In genomic region chr3L:15958612-15959315, dm6 we compare ENCODE assay signal across 4 fruit fly cellular contexts.
A peak's percentile ranks its signal among the peaks of the same experiment; 100 is the strongest.
TF ChIP-seq lines count a peak whose summit lies in the region.

CG17032 (plus strand) TSS chr3L:15958843.

- no peak for TF ChIP-seq CTCF in whole organism, embryonic (GFP tag; optimal IDR thresholded peaks at IDR 0.05; lab: Kevin White, UChicago)

TF ChIP-seq in whole organism, embryonic, 481 proteins besides CTCF, POLR2A, EP300 and RAD21 (continues in another document):
- TF ChIP-seq B-H1 (GFP tag; IDR thresholded peaks at IDR 0.05; lab: Robert Waterston, UW), result no peak
- no peak for TF ChIP-seq CG18262 (tag; optimal IDR thresholded peaks at IDR 0.05; lab: Kevin White, UChicago)
- TF ChIP-seq gcm2 (GFP tag; optimal IDR thresholded peaks at IDR 0.05; lab: Kevin White, UChicago), result no peak
- TF ChIP-seq exex (tag; optimal IDR thresholded peaks at IDR 0.05; lab: Kevin White, UChicago), result no peak
- TF ChIP-seq emc (GFP tag; optimal IDR thresholded peaks at IDR 0.05; lab: Kevin White, UChicago), result no peak
- TF ChIP-seq CG6854 (GFP tag; optimal IDR thresholded peaks at IDR 0.05; lab: Kevin White, UChicago), result no peak
- TF ChIP-seq cato (GFP tag; optimal IDR thresholded peaks at IDR 0.05; lab: Kevin White, UChicago; ENCODE audit: borderline replicate concordance), result no peak
- no peak for TF ChIP-seq Jarid2 (GFP tag; optimal IDR thresholded peaks at IDR 0.05; lab: Kevin White, UChicago)
- TF ChIP-seq bcd (GFP tag; optimal IDR thresholded peaks at IDR 0.05; lab: Kevin White, UChicago), result no peak
- TF ChIP-seq h (optimal IDR thresholded peaks at IDR 0.05; lab: Kevin White, UChicago), result no peak
- TF ChIP-seq nom (GFP tag; optimal IDR thresholded peaks at IDR 0.05; lab: Kevin White, UChicago), result peak; percentile 39
- TF ChIP-seq CG12769 (tag; optimal IDR thresholded peaks at IDR 0.05; lab: Kevin White, UChicago), result peak; percentile 96
- no peak for TF ChIP-seq pnt (GFP tag; optimal IDR thresholded peaks at IDR 0.05; lab: Kevin White, UChicago)
- peak; percentile 53 for TF ChIP-seq pros (GFP tag; optimal IDR thresholded peaks at IDR 0.05; lab: Kevin White, UChicago)
- TF ChIP-seq CG15514 (GFP tag; optimal IDR thresholded peaks at IDR 0.05; lab: Kevin White, UChicago), result peak; percentile 26
- peak; percentile 74 for TF ChIP-seq CG15601 (tag; optimal IDR thresholded peaks at IDR 0.05; lab: Kevin White, UChicago)
- TF ChIP-seq CG33213 (GFP tag; optimal IDR thresholded peaks at IDR 0.05; lab: Kevin White, UChicago), result no peak
- TF ChIP-seq CG6791 (GFP tag; IDR thresholded peaks at IDR 0.05; lab: Robert Waterston, UW; ENCODE audit: partially characterized antibody), result peak; percentile 24; the same call in 1 of the 3 replicates
- TF ChIP-seq CG13775 (GFP tag; optimal IDR thresholded peaks at IDR 0.05; lab: Kevin White, UChicago), result no peak
- no peak for TF ChIP-seq CG11247 (GFP tag; IDR thresholded peaks at IDR 0.05; lab: Robert Waterston, UW)
- TF ChIP-seq CG14965 (GFP tag; optimal IDR thresholded peaks at IDR 0.05; lab: Kevin White, UChicago; ENCODE audit: borderline replicate concordance), result no peak
- TF ChIP-seq sug (tag; optimal IDR thresholded peaks at IDR 0.05; lab: Kevin White, UChicago), result peak; percentile 95
- no peak for TF ChIP-seq pfk (GFP tag; optimal IDR thresholded peaks at IDR 0.05; lab: Kevin White, UChicago)

TF ChIP-seq in whole organism, prepupa, 60 proteins besides CTCF, POLR2A, EP300 and RAD21:
- TF ChIP-seq Sox102F (GFP tag; optimal IDR thresholded peaks at IDR 0.05; lab: Kevin White, UChicago) (peak; percentile 18), CG3032 (tag; optimal IDR thresholded peaks at IDR 0.05; lab: Kevin White, UChicago) (no peak), dsx (GFP tag; optimal IDR thresholded peaks at IDR 0.05; lab: Kevin White, UChicago; ENCODE audit: poor library complexity, severe bottlenecking) (peak; percentile 94), CG6854 (GFP tag; optimal IDR thresholded peaks at IDR 0.05; lab: Kevin White, UChicago) (peak; percentile 68), CG1621 (tag; optimal IDR thresholded peaks at IDR 0.05; lab: Kevin White, UChicago) (peak; percentile 81), Hr39 (GFP tag; optimal IDR thresholded peaks at IDR 0.05; lab: Kevin White, UChicago) (no peak), eg (GFP tag; IDR thresholded peaks at IDR 0.05; lab: Robert Waterston, UW) (0 out of 3 replicates have a peak, but pooled peaks have one; percentile 16), Lpt (GFP tag; optimal IDR thresholded peaks at IDR 0.05; lab: Kevin White, UChicago) (peak; percentile 35), Blimp-1 (GFP tag; optimal IDR thresholded peaks at IDR 0.05; lab: Kevin White, UChicago) (peak; percentile 99), net (GFP tag; optimal IDR thresholded peaks at IDR 0.05; lab: Kevin White, UChicago) (peak; percentile 29), CG9139 (GFP tag; optimal IDR thresholded peaks at IDR 0.05; lab: Kevin White, UChicago) (no peak), ss (GFP tag; optimal IDR thresholded peaks at IDR 0.05; lab: Kevin White, UChicago) (peak in 1 of 2 experiments; percentile 49), Eip78C (GFP tag; lab: Kevin White, UChicago) (peak; percentile 83)
TF ChIP-seq in whole organism, prepupa: peak in this region for 10.

TF ChIP-seq in whole organism, pupa, 21 proteins besides CTCF, POLR2A, EP300 and RAD21:
- TF ChIP-seq CG34367 (tag; optimal IDR thresholded peaks at IDR 0.05; lab: Kevin White, UChicago), result peak; percentile 37
- TF ChIP-seq EcR (GFP tag; optimal IDR thresholded peaks at IDR 0.05; lab: Kevin White, UChicago), result peak; percentile 83
- no peak for TF ChIP-seq CG8159 (tag; optimal IDR thresholded peaks at IDR 0.05; lab: Kevin White, UChicago)
- peak; percentile 64 for TF ChIP-seq CG12605 (GFP tag; IDR thresholded peaks at IDR 0.05; lab: Robert Waterston, UW)
- TF ChIP-seq CG32121 (GFP tag; IDR thresholded peaks at IDR 0.05; lab: Robert Waterston, UW), result no peak
- no peak for TF ChIP-seq D1 (tag; optimal IDR thresholded peaks at IDR 0.05; lab: Kevin White, UChicago)
- no peak for TF ChIP-seq Pif1A (GFP tag; optimal IDR thresholded peaks at IDR 0.05; lab: Kevin White, UChicago)
- peak; percentile 40; the same call in 1 of the 2 replicates for TF ChIP-seq Ets98B (GFP tag; IDR thresholded peaks at IDR 0.05; lab: Robert Waterston, UW)
- no peak for TF ChIP-seq rn (GFP tag; IDR thresholded peaks at IDR 0.05; lab: Robert Waterston, UW)
- no peak for TF ChIP-seq CG9948 (tag; optimal IDR thresholded peaks at IDR 0.05; lab: Kevin White, UChicago)
- TF ChIP-seq gl (tag; optimal IDR thresholded peaks at IDR 0.05; lab: Kevin White, UChicago), result peak; percentile 24
- TF ChIP-seq CG17806 (tag; optimal IDR thresholded peaks at IDR 0.05; lab: Kevin White, UChicago), result no peak
- no peak for TF ChIP-seq CG13204 (GFP tag; optimal IDR thresholded peaks at IDR 0.05; lab: Kevin White, UChicago)
- TF ChIP-seq CG8301 (tag; optimal IDR thresholded peaks at IDR 0.05; lab: Kevin White, UChicago), result no peak
- no peak for TF ChIP-seq CG4496 (GFP tag; IDR thresholded peaks at IDR 0.05; lab: Robert Waterston, UW)
- TF ChIP-seq Pif1B (GFP tag; optimal IDR thresholded peaks at IDR 0.05; lab: Kevin White, UChicago), result no peak
- TF ChIP-seq fd96Ca (GFP tag; IDR thresholded peaks at IDR 0.05; lab: Robert Waterston, UW), result peak; percentile 22; the same call in 1 of the 3 replicates
- TF ChIP-seq CG14655 (GFP tag; optimal IDR thresholded peaks at IDR 0.05; lab: Kevin White, UChicago), result no peak

TF ChIP-seq in whole organism, wandering third instar larva, 38 proteins besides CTCF, POLR2A, EP300 and RAD21:
- TF ChIP-seq Dif (GFP tag; optimal IDR thresholded peaks at IDR 0.05; lab: Kevin White, UChicago; ENCODE audit: partially characterized antibody) (no peak), Sp1 (GFP tag; optimal IDR thresholded peaks at IDR 0.05; lab: Kevin White, UChicago) (no peak), psq (GFP tag; optimal IDR thresholded peaks at IDR 0.05; lab: Kevin White, UChicago) (peak; percentile 22), Rel (GFP tag; optimal IDR thresholded peaks at IDR 0.05; lab: Kevin White, UChicago) (no peak), Rel (tag; optimal IDR thresholded peaks at IDR 0.05; lab: Kevin White, UChicago) (peak; percentile 92)

Comparison
In these comparisons a context has a peak if more than half of its experiments do, and no peak if none do; other contexts are left out.
1. Of the 7 proteins assayed by ChIP-seq in both whole organism, embryonic and whole organism, prepupa: peak only in whole organism, embryonic: none; only in whole organism, prepupa: CG6854, Lpt and Sox102F; in both: Blimp-1; in neither: 3.